Worm (Caenorhabditis elegans) whole organism, mixed stage, embryonic: ENCODE results near the gene Y32G9A.5.

Experiments
- blmp-1 ChIP-seq: fragments of 150-350 bp; optimal IDR thresholded peaks from 2 replicates; lab custom pipeline; 2014; ENCODE audit warnings: missing biosample characterization, missing genetic modification characterization
- ham-2 ChIP-seq: fragments of 200-800 bp; sonication (Bioruptor generic); optimal IDR thresholded peaks from 2 replicates; lab custom pipeline; 2018; ENCODE audit warnings: mild to moderate bottlenecking, missing genetic modification characterization, missing compliant biosample characterization
- mep-1 ChIP-seq: fragments of 150-350 bp; optimal IDR thresholded peaks from 2 replicates; lab custom pipeline; 2017; ENCODE audit warnings: missing biosample characterization, missing genetic modification reagents, missing genetic modification characterization, inconsistent platforms
- mls-2 ChIP-seq: sonication (generic microtip); optimal IDR thresholded peaks from 2 replicates; lab custom pipeline; 2016; ENCODE audit warnings: mild to moderate bottlenecking, missing genetic modification characterization, moderate library complexity, missing compliant biosample characterization
- nhr-237 ChIP-seq: fragments of 150-350 bp; optimal IDR thresholded peaks from 2 replicates; lab custom pipeline; 2014; ENCODE audit warnings: missing biosample characterization, missing genetic modification characterization
- pha-4 ChIP-seq: fragments of 150-350 bp; optimal IDR thresholded peaks from 2 replicates; lab custom pipeline; 2018; ENCODE audit warnings: missing biosample characterization, missing genetic modification reagents, missing genetic modification characterization
- snpc-4 ChIP-seq: fragments of 150-350 bp; optimal IDR thresholded peaks from 2 replicates; lab custom pipeline; 2014; ENCODE audit warnings: missing biosample characterization, missing genetic modification characterization
- unc-39 ChIP-seq: fragments of 150-350 bp; optimal IDR thresholded peaks from 2 replicates; lab custom pipeline; 2014; ENCODE audit warnings: missing biosample characterization, missing genetic modification characterization
- unc-62 ChIP-seq: fragments of 150-350 bp; optimal IDR thresholded peaks from 2 replicates; lab custom pipeline; 2014; ENCODE audit warnings: missing biosample characterization, missing genetic modification reagents, missing genetic modification characterization

- TF ChIP-seq mls-2 (tag; lab: Kevin White, UChicago) (no peak), unc-39 (tag; lab: Kevin White, UChicago) (no peak), blmp-1 (tag; lab: Kevin White, UChicago) (no peak), snpc-4 (no peak), unc-62 (GFP tag; lab: Kevin White, UChicago) (no peak), pha-4 (tag; lab: Kevin White, UChicago) (no peak), mep-1 (tag; lab: Kevin White, UChicago) (no peak), ham-2 (GFP tag; lab: Kevin White, UChicago) (no peak), nhr-237 (tag; lab: Kevin White, UChicago) (no peak)
Measured at ce11 chrV:1937963-1938362, 30.5 kb downstream of the Y32G9A.5 start, which contains the start of gene glb-25.
